Worm (Caenorhabditis elegans) whole organism, L4 larva: Measurements from ENCODE around the gene C10G8.2.

Experiments
- D1046.2 ChIP-seq: fragments of 200-800 bp; sonication (Bioruptor generic); IDR thresholded peaks from 2 replicates; pipeline ENCODE4 v1.3.6; 2022; ENCODE audit warnings: missing genetic modification characterization, missing compliant biosample characterization
- F49E8.2 ChIP-seq: sonication (generic microtip); optimal IDR thresholded peaks from 2 replicates; lab custom pipeline; 2016; ENCODE audit warnings: missing compliant biosample characterization, mild to moderate bottlenecking, missing genetic modification characterization, borderline replicate concordance
- R02D3.7 ChIP-seq: fragments of 150-350 bp; sonication (generic microtip); optimal IDR thresholded peaks from 3 replicates; lab custom pipeline; 2014; ENCODE audit warnings: missing biosample characterization, missing genetic modification characterization
- T20F7.1 ChIP-seq: fragments of 200-800 bp; sonication (Bioruptor generic); optimal IDR thresholded peaks from 2 replicates; lab custom pipeline; 2018; ENCODE audit warnings: mild to moderate bottlenecking, missing genetic modification characterization, missing compliant biosample characterization
- Y105C5A.15 ChIP-seq: fragments of 200-800 bp; sonication (Bioruptor generic); IDR thresholded peaks from 2 replicates; pipeline ENCODE4 v1.3.6; 2022; ENCODE audit warnings: missing genetic modification characterization, missing compliant biosample characterization
- Y5F2A.4 ChIP-seq: fragments of 200-800 bp; sonication (Bioruptor generic); optimal IDR thresholded peaks from 2 replicates; lab custom pipeline; 2018; ENCODE audit warnings: mild to moderate bottlenecking, missing genetic modification characterization, missing compliant biosample characterization
- aha-1 ChIP-seq: fragments of 150-350 bp; peaks from one replicate; lab custom pipeline; 2014; ENCODE audit warnings: missing biosample characterization, missing genetic modification characterization
- attf-4 ChIP-seq: sonication (generic microtip); optimal IDR thresholded peaks from 3 replicates; lab custom pipeline; 2017; ENCODE audit warnings: missing biosample characterization, missing genetic modification characterization
- ceh-32 ChIP-seq: sonication (generic microtip); optimal IDR thresholded peaks from 2 replicates; lab custom pipeline; 2016; ENCODE audit warnings: mild to moderate bottlenecking, missing genetic modification characterization, missing compliant biosample characterization; ENCODE audit not compliant: poor library complexity
- ceh-62 ChIP-seq: sonication (generic microtip); optimal IDR thresholded peaks from 2 replicates; lab custom pipeline; 2017; ENCODE audit warnings: missing biosample characterization, missing genetic modification characterization
- ces-1 ChIP-seq: fragments of 150-350 bp; sonication (generic microtip); optimal IDR thresholded peaks from 4 replicates; lab custom pipeline; 2014; ENCODE audit warnings: missing biosample characterization, missing genetic modification reagents, missing genetic modification characterization
- cey-2 ChIP-seq: sonication (generic microtip); optimal IDR thresholded peaks from 3 replicates; lab custom pipeline; 2017; ENCODE audit warnings: missing genetic modification characterization, mild to moderate bottlenecking, missing compliant biosample characterization, antibody characterized with exemption, borderline replicate concordance; ENCODE audit not compliant: insufficient read depth
- daf-16 ChIP-seq, 3 experiments: sonication (generic microtip); optimal IDR thresholded peaks; 2 replicates each; lab custom pipeline; 2016 to 2017; ENCODE audit warnings: missing genetic modification characterization in 3 of 3, missing genetic modification reagents in 3 of 3, mild to moderate bottlenecking in 2 of 3, missing compliant biosample characterization in 2 of 3, missing biosample characterization in 1 of 3, moderate library complexity in 1 of 3
- dmd-8 ChIP-seq: fragments of 200-800 bp; sonication (Bioruptor generic); IDR thresholded peaks from 2 replicates; pipeline ENCODE4 v1.3.6; 2022; ENCODE audit warnings: missing genetic modification characterization, missing compliant biosample characterization
- dpl-1 ChIP-seq: fragments of 150-350 bp; optimal IDR thresholded peaks from 2 replicates; lab custom pipeline; 2014; ENCODE audit warnings: missing biosample characterization, missing genetic modification reagents, missing genetic modification characterization
- duxl-1 ChIP-seq: sonication (generic microtip); optimal IDR thresholded peaks from 2 replicates; lab custom pipeline; 2016; ENCODE audit warnings: mild to moderate bottlenecking, missing genetic modification characterization, moderate library complexity, missing compliant biosample characterization; ENCODE audit not compliant: poor library complexity
- egl-27 ChIP-seq: sonication (generic microtip); optimal IDR thresholded peaks from 3 replicates; lab custom pipeline; 2017; ENCODE audit warnings: missing biosample characterization, missing genetic modification reagents, missing genetic modification characterization
- hlh-30 ChIP-seq: sonication (generic microtip); optimal IDR thresholded peaks from 2 replicates; lab custom pipeline; 2017; ENCODE audit warnings: antibody characterized with exemption, mild to moderate bottlenecking, missing genetic modification characterization, missing compliant biosample characterization; ENCODE audit not compliant: insufficient read depth
- hmg-1.1 ChIP-seq: fragments of 200-800 bp; sonication (Bioruptor generic); IDR thresholded peaks from 2 replicates; pipeline ENCODE4 v1.3.6; 2022; ENCODE audit warnings: missing genetic modification reagents, missing genetic modification characterization, missing compliant biosample characterization
- lin-29 ChIP-seq: fragments of 200-800 bp; sonication (Bioruptor generic); IDR thresholded peaks from 2 replicates; pipeline ENCODE4 v1.3.6; 2022; ENCODE audit warnings: missing genetic modification reagents, missing genetic modification characterization, missing compliant biosample characterization
- lin-38 ChIP-seq: fragments of 200-800 bp; sonication (Bioruptor generic); IDR thresholded peaks from 2 replicates; pipeline ENCODE4 v1.3.6; 2022; ENCODE audit warnings: missing genetic modification reagents, missing genetic modification characterization, missing compliant biosample characterization
- lsy-2 ChIP-seq, 2 experiments: fragments of 150-350 bp in 1 of 2; sonication (generic microtip) in 1 of 2; optimal IDR thresholded peaks; 2 replicates each; lab custom pipeline; 2014 to 2017; ENCODE audit warnings: missing biosample characterization in 2 of 2, missing genetic modification characterization in 2 of 2
- madf-9 ChIP-seq: fragments of 200-800 bp; sonication (Bioruptor generic); conservative IDR thresholded peaks from 2 replicates; pipeline ENCODE4 v1.3.6; 2022; ENCODE audit warnings: missing genetic modification reagents, missing genetic modification characterization, missing compliant biosample characterization
- mdt-29 ChIP-seq: fragments of 200-800 bp; sonication (Bioruptor generic); IDR thresholded peaks from 2 replicates; pipeline ENCODE4 v1.3.6; 2022; ENCODE audit warnings: missing genetic modification reagents, missing genetic modification characterization, missing compliant biosample characterization
- mep-1 ChIP-seq: fragments of 150-350 bp; sonication (generic microtip); optimal IDR thresholded peaks from 3 replicates; lab custom pipeline; 2014; ENCODE audit warnings: missing biosample characterization, missing genetic modification characterization
- mes-2 ChIP-seq: sonication (generic microtip); optimal IDR thresholded peaks from 2 replicates; lab custom pipeline; 2016; ENCODE audit warnings: missing genotype, mild to moderate bottlenecking, missing genetic modification characterization, missing compliant biosample characterization; ENCODE audit not compliant: poor library complexity, severe bottlenecking
- mxl-2 ChIP-seq: fragments of 200-800 bp; sonication (Bioruptor generic); conservative IDR thresholded peaks from 2 replicates; pipeline ENCODE4 v1.3.6; 2022; ENCODE audit warnings: missing genetic modification reagents, missing genetic modification characterization, missing compliant biosample characterization
- mxl-3 ChIP-seq: fragments of 200-800 bp; sonication (Bioruptor generic); optimal IDR thresholded peaks from 2 replicates; lab custom pipeline; 2018; ENCODE audit warnings: mild to moderate bottlenecking, missing genetic modification characterization, missing compliant biosample characterization
- nhr-11 ChIP-seq: fragments of 150-350 bp; optimal IDR thresholded peaks from 2 replicates; lab custom pipeline; 2014; ENCODE audit warnings: missing biosample characterization, missing genetic modification characterization
- nhr-111 ChIP-seq: fragments of 200-800 bp; sonication (Bioruptor generic); optimal IDR thresholded peaks from 2 replicates; lab custom pipeline; 2018; ENCODE audit warnings: mild to moderate bottlenecking, missing genetic modification characterization, missing compliant biosample characterization
- nhr-237 ChIP-seq: sonication (generic microtip); optimal IDR thresholded peaks from 2 replicates; lab custom pipeline; 2017; ENCODE audit warnings: missing biosample characterization, missing genetic modification characterization
- nhr-28 ChIP-seq: fragments of 150-350 bp; optimal IDR thresholded peaks from 2 replicates; lab custom pipeline; 2014; ENCODE audit warnings: missing biosample characterization, missing genetic modification characterization
- nhr-41 ChIP-seq: fragments of 200-800 bp; sonication (Bioruptor generic); IDR thresholded peaks from 2 replicates; pipeline ENCODE4 v1.3.6; 2022; ENCODE audit warnings: missing genetic modification reagents, missing genetic modification characterization, missing compliant biosample characterization
- nhr-48 ChIP-seq: sonication (generic microtip); optimal IDR thresholded peaks from 2 replicates; lab custom pipeline; 2016; ENCODE audit warnings: mild to moderate bottlenecking, missing genetic modification characterization, missing compliant biosample characterization
- nhr-6 ChIP-seq: fragments of 150-350 bp; optimal IDR thresholded peaks from 2 replicates; lab custom pipeline; 2014; ENCODE audit warnings: missing biosample characterization, missing genetic modification characterization
- nhr-77 ChIP-seq: fragments of 150-350 bp; optimal IDR thresholded peaks from 2 replicates; lab custom pipeline; 2014; ENCODE audit warnings: missing biosample characterization, missing genetic modification characterization
- pha-4 ChIP-seq, 2 experiments: fragments of 150-350 bp in 1 of 2; fragments of 200-800 bp in 1 of 2; sonication (Bioruptor generic) in 1 of 2; IDR thresholded peaks in 1 of 2; optimal IDR thresholded peaks in 1 of 2; 2 replicates each; pipeline versions ENCODE4 v1.3.6 to Lab custom; 2014 to 2022; ENCODE audit warnings: missing genetic modification characterization in 2 of 2, missing genetic modification reagents in 2 of 2, missing biosample characterization in 1 of 2, missing compliant biosample characterization in 1 of 2
- rbr-2 ChIP-seq: sonication (generic microtip); optimal IDR thresholded peaks from 2 replicates; lab custom pipeline; 2016; ENCODE audit warnings: missing genotype, missing genetic modification characterization, missing compliant biosample characterization
- saeg-2 ChIP-seq: fragments of 200-800 bp; sonication (Bioruptor generic); IDR thresholded peaks from 2 replicates; pipeline ENCODE4 v1.3.6; 2022; ENCODE audit warnings: missing genetic modification reagents, missing genetic modification characterization, missing compliant biosample characterization
- unc-130 ChIP-seq: sonication (generic microtip); optimal IDR thresholded peaks from 2 replicates; lab custom pipeline; 2016; ENCODE audit warnings: missing genetic modification reagents, missing genetic modification characterization, missing compliant biosample characterization
- unc-62 ChIP-seq, 3 experiments: fragments of 150-350 bp in 1 of 3; sonication (generic microtip); optimal IDR thresholded peaks in 2 of 3; peaks in 1 of 3; 1 replicate in 1 of 3; 2 replicates in 2 of 3; lab custom pipeline; 2014 to 2017; ENCODE audit warnings: missing biosample characterization in 3 of 3, missing genetic modification characterization in 3 of 3, missing genetic modification reagents in 3 of 3, missing genotype in 1 of 3
- zfp-3 ChIP-seq: fragments of 200-800 bp; sonication (Bioruptor generic); conservative IDR thresholded peaks from 2 replicates; pipeline ENCODE4 v1.3.6; 2022; ENCODE audit warnings: missing genetic modification reagents, missing genetic modification characterization, missing compliant biosample characterization
- zip-2 ChIP-seq: fragments of 150-350 bp; optimal IDR thresholded peaks from 2 replicates; lab custom pipeline; 2014; ENCODE audit warnings: missing biosample characterization, missing genetic modification characterization
- ztf-11 ChIP-seq: fragments of 150-350 bp; optimal IDR thresholded peaks from 2 replicates; lab custom pipeline; 2014; ENCODE audit warnings: missing biosample characterization, missing genetic modification characterization

Gene C10G8.2

ce11 chrV:5314104-5314503 lies at the start of gene C10G8.2:
Gene C10G8.2, plus strand, starts transcription at chrV:5314404.
- TF ChIP-seq unc-62 (GFP tag; optimal IDR thresholded peaks at IDR 0.05 in 1 of 2; lab: Kevin White, UChicago) (peak in 1 of 2 experiments; percentile 50), unc-62 (tag; optimal IDR thresholded peaks at IDR 0.05; lab: Kevin White, UChicago) (no peak), egl-27 (tag; lab: Kevin White, UChicago) (no peak)
- TF ChIP-seq, all 104 proteins: peak for 1

- no peak for TF ChIP-seq lin-29
- no peak for TF ChIP-seq nhr-6 (tag; lab: Kevin White, UChicago)
- no peak for TF ChIP-seq nhr-48 (tag; lab: Kevin White, UChicago)
- TF ChIP-seq T20F7.1 (GFP tag; lab: Kevin White, UChicago) = no peak
- TF ChIP-seq nhr-111 (GFP tag; lab: Kevin White, UChicago) = no peak
- TF ChIP-seq ces-1 = no peak
- no peak for TF ChIP-seq egl-27 (tag; lab: Kevin White, UChicago)
- TF ChIP-seq nhr-77 = no peak
- TF ChIP-seq nhr-237 (tag; lab: Kevin White, UChicago) = no peak
- no peak for TF ChIP-seq Y105C5A.15 (GFP tag; lab: Robert Waterston, UW)
- TF ChIP-seq nhr-28 (tag; lab: Kevin White, UChicago) = no peak
- no peak for TF ChIP-seq cey-2 (tag; lab: Kevin White, UChicago)
Observed at ce11 chrV:5265581-5265980, 48.6 kb upstream of the C10G8.2 start, which contains the start of the genes srt-69 and B0238.12. Gene srt-69, minus strand, starts transcription at chrV:5265681. Gene B0238.12, plus strand, starts transcription at chrV:5265844.

- no peak for TF ChIP-seq zfp-3 (GFP tag; lab: Robert Waterston, UW)
- TF ChIP-seq nhr-41 (GFP tag; lab: Robert Waterston, UW) = no peak
- no peak for TF ChIP-seq R02D3.7
- TF ChIP-seq mxl-3 = no peak
- no peak for TF ChIP-seq pha-4 (GFP tag; IDR thresholded peaks at IDR 0.05; lab: Robert Waterston, UW)
- peak; percentile 17 for TF ChIP-seq pha-4 (tag; optimal IDR thresholded peaks at IDR 0.05; lab: Kevin White, UChicago)
- TF ChIP-seq aha-1 (tag; lab: Kevin White, UChicago) = peak; percentile 85
- TF ChIP-seq nhr-6 (tag; lab: Kevin White, UChicago) = peak; percentile 1
- no peak for TF ChIP-seq F49E8.2 (tag; lab: Kevin White, UChicago)
- no peak for TF ChIP-seq ceh-62
- TF ChIP-seq unc-130 (GFP tag; lab: Kevin White, UChicago) = peak; percentile 7
- TF ChIP-seq lin-38 = peak; percentile 92
- TF ChIP-seq nhr-28 (tag; lab: Kevin White, UChicago) = peak; percentile 36
- TF ChIP-seq zip-2 = no peak
- peak; percentile 53 for TF ChIP-seq rbr-2 (tag; lab: Kevin White, UChicago)
- TF ChIP-seq dpl-1 (GFP tag; lab: Kevin White, UChicago) = peak; percentile 89
- TF ChIP-seq mes-2 (tag; lab: Kevin White, UChicago) = no peak
- TF ChIP-seq ztf-11 = no peak
- TF ChIP-seq Y5F2A.4 (GFP tag; lab: Kevin White, UChicago) = no peak
- no peak for TF ChIP-seq ceh-32
- TF ChIP-seq mep-1 (tag; lab: Kevin White, UChicago) = no peak
- TF ChIP-seq dmd-8 (GFP tag; lab: Robert Waterston, UW) = no peak
- TF ChIP-seq nhr-48 (tag; lab: Kevin White, UChicago) = peak; percentile 47
- no peak for TF ChIP-seq madf-9
Observed at ce11 chrV:5269024-5269535, 45.1 kb upstream of the C10G8.2 start, which contains the start of gene penr-1. Gene penr-1, plus strand, starts transcription at chrV:5269485.

- TF ChIP-seq attf-4 (tag; lab: Kevin White, UChicago) = no peak
- peak; percentile 50 for TF ChIP-seq hmg-1.1
- peak in 1 of 2 experiments; percentile 52 for TF ChIP-seq lsy-2 (tag; optimal IDR thresholded peaks at IDR 0.05; lab: Kevin White, UChicago)
- TF ChIP-seq unc-62 (GFP tag; optimal IDR thresholded peaks at IDR 0.05 in 1 of 2; lab: Kevin White, UChicago) = peak in 1 of 2 experiments; percentile 93
- TF ChIP-seq unc-62 (tag; optimal IDR thresholded peaks at IDR 0.05; lab: Kevin White, UChicago) = no peak
- TF ChIP-seq duxl-1 (tag; lab: Kevin White, UChicago) = peak; percentile 74
- peak; percentile 95 for TF ChIP-seq saeg-2 (GFP tag; lab: Robert Waterston, UW)
- TF ChIP-seq nhr-11 (tag; lab: Kevin White, UChicago) = peak; percentile 85
- TF ChIP-seq D1046.2 (GFP tag; lab: Robert Waterston, UW) = peak; percentile 80
- TF ChIP-seq mdt-29 (GFP tag; lab: Robert Waterston, UW) = peak; percentile 46; the same call in 1 of the 2 replicates
- TF ChIP-seq mxl-2 (GFP tag; lab: Robert Waterston, UW) = peak; percentile 97
- no peak for TF ChIP-seq dmd-8 (GFP tag; lab: Robert Waterston, UW)
- TF ChIP-seq hlh-30 (tag; lab: Kevin White, UChicago) = peak; percentile 93
- peak; percentile 42 to 80 for TF ChIP-seq daf-16 (GFP tag; optimal IDR thresholded peaks at IDR 0.05; lab: Kevin White, UChicago)
- TF ChIP-seq daf-16 (tag; optimal IDR thresholded peaks at IDR 0.05; lab: Kevin White, UChicago) = peak; percentile 76
- peak; percentile 99 for TF ChIP-seq aha-1 (tag; lab: Kevin White, UChicago)
Observed at ce11 chrV:5271487-5271886, 42.7 kb upstream of the C10G8.2 start.
